Fruit fly (Drosophila melanogaster): ENCODE data around the gene CG10948.

DNA sequence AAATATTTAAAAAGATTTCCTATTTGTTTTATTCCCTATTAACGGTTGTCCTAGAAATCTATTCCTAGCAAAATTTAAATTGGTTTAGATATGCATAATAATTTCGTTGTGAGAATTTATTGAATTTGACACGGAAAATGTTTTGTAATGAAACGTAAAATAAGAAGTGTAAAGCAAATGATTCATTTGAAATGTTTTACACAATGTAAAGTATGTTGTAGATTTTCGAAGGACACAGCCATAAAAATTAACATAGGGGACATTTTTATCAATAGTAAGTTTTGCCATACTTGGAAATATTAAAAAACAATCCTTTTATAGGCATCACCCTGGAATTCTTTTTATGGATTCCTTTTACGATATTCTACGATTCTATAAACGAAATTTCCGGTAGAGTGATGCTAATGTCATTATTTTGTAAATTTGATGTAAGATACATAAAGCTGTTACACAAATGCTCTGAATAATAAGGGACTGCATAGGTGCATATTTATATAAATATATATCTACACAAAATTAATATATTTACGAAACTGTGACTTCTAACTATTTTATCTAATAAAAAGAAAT is 7.7 kb upstream of the CG10948 start:
- TF ChIP-seq Myc (optimal IDR thresholded peaks at IDR 0.05) (no peak), insv (optimal IDR thresholded peaks at IDR 0.05) (no peak), psq (optimal IDR thresholded peaks at IDR 0.05) (no peak), h (optimal IDR thresholded peaks at IDR 0.05) (no peak), Sin3A (optimal IDR thresholded peaks at IDR 0.05) (no peak), ttk (optimal IDR thresholded peaks at IDR 0.05) (no peak)
